Worm (Caenorhabditis elegans): ENCODE measurements around the gene acdh-13.

acdh-13 gene

DNA sequence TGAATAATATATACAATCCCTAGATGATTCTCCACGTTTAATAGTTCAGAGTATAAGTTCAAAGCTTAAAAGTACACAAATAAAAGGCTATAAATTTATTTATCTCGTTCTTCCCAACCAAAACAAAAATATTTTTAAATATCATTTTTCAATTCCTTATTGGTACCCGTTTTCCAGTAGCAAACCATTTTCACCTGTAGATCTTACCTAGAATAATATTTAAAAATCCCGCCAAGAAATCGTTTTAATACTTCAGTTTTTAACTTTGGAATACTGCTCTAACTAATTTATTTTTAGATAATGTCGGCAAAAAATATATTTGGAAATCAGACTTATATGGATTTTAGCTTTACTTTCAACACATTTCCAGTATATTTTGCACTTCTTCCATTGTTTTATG, 6.4 kb downstream of the acdh-13 start, which contains the start of gene sru-7:
TSS of gene sru-7 (plus strand) at position 301 of the 400 bp plus-strand sequence.
- TF ChIP-seq tab-1 (GFP tag; IDR thresholded peaks at IDR 0.05), result no peak
- no peak for TF ChIP-seq ref-1 (GFP tag; conservative IDR thresholded peaks at IDR 0.05)
- no peak for TF ChIP-seq ztf-23 (GFP tag; IDR thresholded peaks at IDR 0.05)
- TF ChIP-seq ztf-29 (GFP tag; IDR thresholded peaks at IDR 0.05), result no peak
- TF ChIP-seq med-1 (GFP tag; optimal IDR thresholded peaks at IDR 0.05; ENCODE audit: insufficient read depth), result no peak
- TF ChIP-seq flt-1 (GFP tag; IDR thresholded peaks at IDR 0.05), result no peak
- TF ChIP-seq klf-2 (GFP tag; conservative IDR thresholded peaks at IDR 0.05), result no peak

DNA sequence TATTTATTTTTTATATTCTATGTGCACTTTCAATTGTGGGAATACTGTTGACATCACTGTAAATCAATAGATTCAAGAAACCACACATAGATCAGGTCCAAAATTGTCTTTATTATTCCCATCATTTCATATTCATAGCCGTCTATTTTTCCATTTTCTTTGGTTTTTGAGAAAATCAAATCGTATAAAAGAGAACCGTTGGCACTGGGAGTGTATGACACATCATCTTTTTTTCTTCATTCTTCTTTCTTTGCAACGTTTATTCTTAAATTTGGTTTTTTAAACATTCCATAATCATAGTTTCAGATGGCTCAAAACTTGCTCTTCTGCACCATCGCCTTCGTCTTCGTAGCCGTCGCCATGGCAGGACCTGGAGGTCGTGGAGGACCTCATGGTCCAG, 8.7 kb downstream of the acdh-13 start, which contains the start of gene srlf-2:
TSS of gene srlf-2 (plus strand) at position 301 of the 400 bp plus-strand sequence.
- TF ChIP-seq T22C8.4 (GFP tag; IDR thresholded peaks at IDR 0.05), result no peak
- no peak for TF ChIP-seq ztf-29 (GFP tag; IDR thresholded peaks at IDR 0.05)
- no peak for TF ChIP-seq tab-1 (GFP tag; IDR thresholded peaks at IDR 0.05)
- TF ChIP-seq ref-1 (GFP tag; conservative IDR thresholded peaks at IDR 0.05), result no peak

DNA sequence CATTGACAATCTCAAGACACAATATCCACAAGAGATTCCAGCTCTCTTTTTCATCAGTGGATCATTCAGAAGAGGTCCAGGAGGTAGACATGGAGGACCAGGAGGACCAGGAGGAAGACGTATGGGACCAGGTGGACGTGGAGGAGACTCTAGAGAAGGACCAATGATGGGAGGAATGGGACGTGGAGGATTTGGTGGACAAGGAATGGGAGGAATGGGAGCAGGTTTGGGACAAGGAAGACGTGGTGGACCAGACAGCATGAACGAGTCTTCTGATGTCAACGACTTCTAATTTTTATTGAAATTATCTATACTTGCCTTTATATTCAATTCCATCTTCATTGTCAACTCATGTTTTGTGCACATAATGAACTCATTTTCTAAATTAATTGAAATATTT, 10.6 kb downstream of the acdh-13 start:
- no peak for TF ChIP-seq ref-1 (GFP tag; conservative IDR thresholded peaks at IDR 0.05)
- TF ChIP-seq tab-1 (GFP tag; IDR thresholded peaks at IDR 0.05), result no peak
- TF ChIP-seq ztf-29 (GFP tag; IDR thresholded peaks at IDR 0.05), result no peak
- TF ChIP-seq med-1 (GFP tag; optimal IDR thresholded peaks at IDR 0.05; ENCODE audit: insufficient read depth), result no peak
- TF ChIP-seq ztf-23 (GFP tag; IDR thresholded peaks at IDR 0.05), result no peak
- TF ChIP-seq flt-1 (GFP tag; IDR thresholded peaks at IDR 0.05), result no peak
- no peak for TF ChIP-seq klf-2 (GFP tag; conservative IDR thresholded peaks at IDR 0.05)
- no peak for TF ChIP-seq T22C8.4 (GFP tag; IDR thresholded peaks at IDR 0.05)
- TF ChIP-seq cog-1 (tag; optimal IDR thresholded peaks at IDR 0.05), result no peak

DNA sequence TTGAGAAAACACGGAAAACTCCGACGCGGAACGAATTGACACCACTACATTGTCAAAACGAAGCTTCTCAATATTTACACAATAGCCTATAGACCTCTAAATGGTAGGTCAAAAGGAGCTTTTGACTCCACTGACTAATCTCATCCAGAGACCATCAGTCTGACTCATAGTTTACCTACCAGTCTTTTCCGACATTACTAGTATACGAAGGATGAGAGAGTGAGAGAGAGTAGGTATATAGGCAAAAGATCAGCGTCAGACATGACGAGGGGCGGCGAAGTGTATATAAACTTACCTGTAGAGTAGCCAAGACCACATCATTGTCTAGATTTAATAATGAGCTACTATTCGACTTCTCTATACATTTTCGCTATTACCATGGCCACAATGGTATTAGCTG, 11.4 kb downstream of the acdh-13 start, which contains the start of gene srlf-3:
TSS of gene srlf-3 (plus strand) at position 301 of the 400 bp plus-strand sequence.
- TF ChIP-seq klf-2 (GFP tag; conservative IDR thresholded peaks at IDR 0.05), result no peak
- TF ChIP-seq T22C8.4 (GFP tag; IDR thresholded peaks at IDR 0.05), result no peak
- TF ChIP-seq flt-1 (GFP tag; IDR thresholded peaks at IDR 0.05), result no peak
- no peak for TF ChIP-seq ref-1 (GFP tag; conservative IDR thresholded peaks at IDR 0.05)
- TF ChIP-seq tab-1 (GFP tag; IDR thresholded peaks at IDR 0.05), result no peak
- no peak for TF ChIP-seq ztf-23 (GFP tag; IDR thresholded peaks at IDR 0.05)
- TF ChIP-seq cog-1 (tag; optimal IDR thresholded peaks at IDR 0.05), result no peak
- no peak for TF ChIP-seq ztf-29 (GFP tag; IDR thresholded peaks at IDR 0.05)
- no peak for TF ChIP-seq med-1 (GFP tag; optimal IDR thresholded peaks at IDR 0.05; ENCODE audit: insufficient read depth)

DNA sequence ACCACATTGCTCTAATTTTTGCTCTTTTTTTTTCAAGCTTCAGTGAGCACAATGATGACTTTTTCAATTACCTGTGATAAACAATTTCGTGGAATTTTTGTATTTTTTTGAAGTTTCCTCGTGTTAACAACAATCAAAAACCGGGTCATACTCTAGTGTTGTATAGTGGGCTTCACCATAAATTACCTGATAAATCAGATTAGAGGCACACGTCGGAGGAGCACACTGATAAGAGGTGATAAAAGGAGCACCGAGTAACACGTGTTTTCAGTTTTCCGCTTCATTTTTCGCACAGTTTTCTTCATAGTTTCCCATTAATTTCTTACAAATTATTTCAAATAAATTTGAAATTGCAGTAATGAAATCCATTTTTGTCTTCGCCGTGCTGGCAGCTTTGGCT, 17.3 kb downstream of the acdh-13 start, which contains the start of gene spp-8:
TSS of gene spp-8 (plus strand) at position 357 of the 400 bp plus-strand sequence.
- TF ChIP-seq ref-1 (GFP tag; conservative IDR thresholded peaks at IDR 0.05), result no peak
- TF ChIP-seq flt-1 (GFP tag; IDR thresholded peaks at IDR 0.05), result no peak
- no peak for TF ChIP-seq med-1 (GFP tag; optimal IDR thresholded peaks at IDR 0.05; ENCODE audit: insufficient read depth)
- TF ChIP-seq T22C8.4 (GFP tag; IDR thresholded peaks at IDR 0.05), result no peak
- TF ChIP-seq tab-1 (GFP tag; IDR thresholded peaks at IDR 0.05), result no peak
- TF ChIP-seq ztf-29 (GFP tag; IDR thresholded peaks at IDR 0.05), result no peak
- no peak for TF ChIP-seq klf-2 (GFP tag; conservative IDR thresholded peaks at IDR 0.05)
- TF ChIP-seq cog-1 (tag; optimal IDR thresholded peaks at IDR 0.05), result no peak
- no peak for TF ChIP-seq ztf-23 (GFP tag; IDR thresholded peaks at IDR 0.05)

DNA sequence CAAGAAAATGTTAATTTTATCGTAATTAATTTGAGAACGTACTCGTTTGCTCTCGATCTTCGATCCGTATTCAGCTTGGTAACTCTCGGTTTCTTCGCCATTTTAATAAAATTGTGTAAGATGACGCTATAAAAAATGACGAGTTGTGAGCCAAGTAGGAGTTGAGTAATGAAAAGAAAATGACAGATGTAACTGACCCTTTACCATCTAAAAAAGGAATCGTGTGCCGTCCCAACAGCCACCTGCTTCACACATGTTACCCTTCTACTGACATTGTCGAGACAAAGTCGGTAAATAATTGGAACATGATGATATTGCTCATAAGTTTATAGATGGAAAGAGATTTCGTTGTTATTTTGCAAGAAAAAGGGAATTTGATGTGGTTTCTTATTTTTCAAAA, 19.3 kb downstream of the acdh-13 start, which contains the start of gene hlh-12:
TSS of gene hlh-12 (minus strand) at position 101 of the 400 bp plus-strand sequence.
- TF ChIP-seq cog-1 (tag; optimal IDR thresholded peaks at IDR 0.05), result no peak
- TF ChIP-seq ref-1 (GFP tag; conservative IDR thresholded peaks at IDR 0.05), result no peak
- TF ChIP-seq ztf-23 (GFP tag; IDR thresholded peaks at IDR 0.05), result no peak
- no peak for TF ChIP-seq flt-1 (GFP tag; IDR thresholded peaks at IDR 0.05)
- no peak for TF ChIP-seq med-1 (GFP tag; optimal IDR thresholded peaks at IDR 0.05; ENCODE audit: insufficient read depth)
- no peak for TF ChIP-seq T22C8.4 (GFP tag; IDR thresholded peaks at IDR 0.05)
- no peak for TF ChIP-seq tab-1 (GFP tag; IDR thresholded peaks at IDR 0.05)
- no peak for TF ChIP-seq ztf-29 (GFP tag; IDR thresholded peaks at IDR 0.05)
- no peak for TF ChIP-seq klf-2 (GFP tag; conservative IDR thresholded peaks at IDR 0.05)

DNA sequence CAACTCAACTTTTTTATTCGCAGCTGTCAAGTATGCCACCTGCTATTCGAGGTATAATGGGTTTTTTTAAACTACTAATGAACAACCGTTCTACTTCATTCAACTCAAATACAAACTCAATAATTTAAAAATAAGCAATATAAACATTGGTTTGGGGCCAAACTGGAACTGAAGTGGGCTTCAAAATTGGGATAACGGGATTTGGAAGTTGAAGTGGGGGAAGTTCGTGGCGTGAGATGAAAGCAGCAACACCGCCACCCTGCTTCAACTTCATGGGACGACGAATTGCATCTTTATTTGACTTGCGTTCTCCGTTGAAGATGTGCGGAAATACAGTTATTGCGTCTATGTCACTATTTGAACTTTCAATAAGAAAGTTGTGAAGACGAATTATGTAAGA, 20.1 kb downstream of the acdh-13 start:
- TF ChIP-seq tab-1 (GFP tag; IDR thresholded peaks at IDR 0.05) (no peak), ref-1 (GFP tag; conservative IDR thresholded peaks at IDR 0.05) (no peak), ztf-23 (GFP tag; IDR thresholded peaks at IDR 0.05) (no peak), klf-2 (GFP tag; conservative IDR thresholded peaks at IDR 0.05) (no peak), flt-1 (GFP tag; IDR thresholded peaks at IDR 0.05) (no peak), med-1 (GFP tag; optimal IDR thresholded peaks at IDR 0.05; ENCODE audit: insufficient read depth) (no peak), T22C8.4 (GFP tag; IDR thresholded peaks at IDR 0.05) (no peak), cog-1 (tag; optimal IDR thresholded peaks at IDR 0.05) (no peak), ztf-29 (GFP tag; IDR thresholded peaks at IDR 0.05) (no peak)

DNA sequence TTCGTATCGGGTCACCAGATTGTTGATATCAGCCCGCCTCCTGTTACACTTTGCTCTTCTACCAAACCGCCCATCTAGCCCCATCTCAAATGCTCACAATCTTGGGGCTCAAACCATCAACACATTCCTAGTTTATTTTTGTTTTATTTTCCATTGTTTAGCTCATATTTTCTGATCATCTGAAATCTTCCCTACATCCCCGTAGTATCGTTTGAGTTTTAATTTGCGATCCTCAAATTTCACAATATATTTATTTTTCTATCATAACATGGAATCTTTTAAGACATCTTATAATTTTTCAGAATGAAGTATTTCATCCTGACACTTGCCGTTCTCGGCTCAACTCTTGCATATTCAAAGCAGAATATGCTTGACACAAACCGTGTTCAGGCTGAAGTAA, 21.7 kb downstream of the acdh-13 start, which contains the start of gene spp-10:
TSS of gene spp-10 (plus strand) at position 301 of the 400 bp plus-strand sequence.
- TF ChIP-seq ref-1 (GFP tag; conservative IDR thresholded peaks at IDR 0.05) (no peak), klf-2 (GFP tag; conservative IDR thresholded peaks at IDR 0.05) (no peak), med-1 (GFP tag; optimal IDR thresholded peaks at IDR 0.05; ENCODE audit: insufficient read depth) (no peak), cog-1 (tag; optimal IDR thresholded peaks at IDR 0.05) (no peak), flt-1 (GFP tag; IDR thresholded peaks at IDR 0.05) (no peak), ztf-23 (GFP tag; IDR thresholded peaks at IDR 0.05) (no peak), ztf-29 (GFP tag; IDR thresholded peaks at IDR 0.05) (no peak), T22C8.4 (GFP tag; IDR thresholded peaks at IDR 0.05) (no peak)

DNA sequence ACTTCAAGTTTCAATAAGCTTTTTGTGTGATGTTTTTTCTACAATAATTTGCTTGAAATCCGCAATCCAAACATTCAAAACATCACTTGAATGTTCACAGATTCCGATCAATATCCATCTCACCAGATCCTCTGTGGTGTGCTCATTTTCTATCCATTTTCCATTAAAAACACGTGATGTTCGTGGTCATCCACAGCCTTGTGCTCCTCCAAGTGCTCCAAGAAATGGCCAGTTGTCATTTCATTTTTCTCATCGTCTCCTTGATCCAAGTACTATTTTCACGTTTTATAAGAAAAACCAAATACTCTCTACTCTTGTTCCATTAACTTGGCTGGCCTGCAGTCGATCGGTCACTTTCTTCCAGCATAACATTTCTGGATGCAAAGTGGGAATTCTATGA, 22.5 kb downstream of the acdh-13 start:
- TF ChIP-seq ztf-29 (GFP tag; IDR thresholded peaks at IDR 0.05) (no peak), klf-2 (GFP tag; conservative IDR thresholded peaks at IDR 0.05) (no peak), cog-1 (tag; optimal IDR thresholded peaks at IDR 0.05) (no peak), ztf-23 (GFP tag; IDR thresholded peaks at IDR 0.05) (no peak), flt-1 (GFP tag; IDR thresholded peaks at IDR 0.05) (no peak), tab-1 (GFP tag; IDR thresholded peaks at IDR 0.05) (no peak), T22C8.4 (GFP tag; IDR thresholded peaks at IDR 0.05) (no peak), ref-1 (GFP tag; conservative IDR thresholded peaks at IDR 0.05) (no peak), med-1 (GFP tag; optimal IDR thresholded peaks at IDR 0.05; ENCODE audit: insufficient read depth) (no peak)

Measured in whole organism, midembryonic.